Worm (Caenorhabditis elegans): ENCODE results near the gene F23A7.4.

DNA sequence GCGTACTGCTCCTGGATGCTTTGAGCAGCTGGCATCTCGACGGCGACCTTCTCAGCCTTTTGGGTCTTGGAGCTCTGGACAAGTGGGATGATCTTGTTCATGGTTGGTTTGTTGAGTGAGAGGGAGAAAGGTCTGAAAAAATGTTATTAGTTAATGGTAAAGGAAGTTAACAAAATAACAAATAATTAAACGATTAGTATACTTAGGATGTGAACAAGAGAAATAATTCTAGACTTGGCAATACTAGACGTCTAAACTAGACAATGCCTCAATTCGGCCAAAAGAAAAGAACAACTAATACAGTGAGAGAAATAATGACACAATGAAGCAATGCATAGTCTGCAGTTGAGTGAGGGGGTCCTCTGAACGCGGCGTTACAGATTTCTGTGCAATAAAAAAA is 1.9 kb upstream of the F23A7.4 start, which contains the start of gene R11.4:
- no peak for TF ChIP-seq W03F9.2 (tag; optimal IDR thresholded peaks at IDR 0.05)
- TF ChIP-seq him-1 (tag; optimal IDR thresholded peaks at IDR 0.05): no peak

Measured in whole organism, L4/young adult.